Fruit fly (Drosophila melanogaster): ENCODE results near the gene CG7304.

DNA sequence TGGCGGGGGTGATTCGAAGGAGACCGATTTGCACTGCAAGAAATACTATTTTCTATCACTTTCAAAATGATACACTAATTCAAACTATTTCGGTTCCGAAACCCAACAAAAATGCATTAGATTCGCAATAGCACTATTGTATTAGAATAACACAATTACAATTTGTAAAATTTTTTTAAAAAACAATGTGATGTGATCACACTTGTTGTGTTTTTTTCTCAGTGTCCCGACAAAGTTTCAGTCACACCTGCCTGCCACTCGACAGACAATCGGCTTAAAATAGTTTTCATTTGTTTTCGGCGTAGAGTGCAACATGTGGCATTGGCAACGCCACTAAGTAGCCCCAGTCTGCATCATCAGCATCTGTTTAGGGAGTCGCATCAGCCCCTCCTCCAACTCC is 4.4 kb upstream of the CG7304 start:
- TF ChIP-seq toe (GFP tag; optimal IDR thresholded peaks at IDR 0.05) (no peak), CG5204 (GFP tag; optimal IDR thresholded peaks at IDR 0.05) (no peak)

Data from whole organism, adult.